Worm (Caenorhabditis elegans) whole organism, L1 larva: ENCODE data around the gene nhl-2.

Experiments
- ama-1 ChIP-seq: fragments of 150-350 bp; optimal IDR thresholded peaks from 2 replicates; lab custom pipeline; 2014
- dpl-1 ChIP-seq, 3 experiments: fragments of 150-350 bp in 2 of 3; sonication (generic microtip) in 1 of 3; optimal IDR thresholded peaks; 2 replicates each; lab custom pipeline; 2014 to 2017; ENCODE audit warnings: missing biosample characterization in 3 of 3, missing genetic modification characterization in 3 of 3, missing genetic modification reagents in 3 of 3
- elt-3 ChIP-seq, 6 experiments: fragments of 150-350 bp in 1 of 6; sonication (generic microtip); optimal IDR thresholded peaks; 2 replicates each; lab custom pipeline; 2017 to 2018; ENCODE audit warnings: missing biosample characterization in 6 of 6, missing genetic modification characterization in 6 of 6, inconsistent platforms in 1 of 6
- nhr-71 ChIP-seq: sonication (generic microtip); optimal IDR thresholded peaks from 2 replicates; lab custom pipeline; 2016; ENCODE audit warnings: mild to moderate bottlenecking, missing genetic modification characterization, moderate library complexity, missing compliant biosample characterization
- vab-15 ChIP-seq: sonication (generic microtip); optimal IDR thresholded peaks from 2 replicates; lab custom pipeline; 2017; ENCODE audit warnings: missing genotype, mild to moderate bottlenecking, missing genetic modification characterization, missing compliant biosample characterization
- zag-1 ChIP-seq: fragments of 150-350 bp; optimal IDR thresholded peaks from 2 replicates; lab custom pipeline; 2014; ENCODE audit warnings: missing biosample characterization, missing genetic modification characterization

DNA sequence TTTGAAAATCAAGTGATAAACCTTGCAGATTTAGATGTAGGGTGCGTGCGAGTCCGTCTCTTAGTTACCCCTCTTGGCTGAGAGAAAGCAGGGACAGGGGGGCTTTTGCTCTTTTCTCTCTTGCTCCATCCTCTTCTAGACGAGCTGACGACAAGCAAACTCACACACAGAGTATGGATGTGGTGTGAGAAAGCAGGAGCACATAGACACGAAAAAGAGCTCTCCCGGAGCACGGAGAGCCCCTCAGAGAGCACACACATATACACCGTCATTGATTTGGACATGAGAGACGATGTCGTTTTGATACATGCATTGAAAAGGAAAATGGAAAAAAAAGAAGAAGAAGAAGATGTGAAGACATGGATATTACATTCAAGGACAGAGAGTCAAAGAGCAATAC lies 23.2 kb downstream of the nhl-2 start:
- TF ChIP-seq vab-15, result no peak
- no peak for TF ChIP-seq elt-3 (tag; optimal IDR thresholded peaks at IDR 0.05; lab: Kevin White, UChicago)
- TF ChIP-seq zag-1, result no peak
- TF ChIP-seq dpl-1 (GFP tag; optimal IDR thresholded peaks at IDR 0.05; lab: Kevin White, UChicago), result peak in 1 of 3 experiments; percentile 40
- no peak for TF ChIP-seq ama-1
- TF ChIP-seq nhr-71 (tag; lab: Kevin White, UChicago), result no peak
